Fruit fly (Drosophila melanogaster): ENCODE results near the gene sad.

- TF ChIP-seq CG8478 (optimal IDR thresholded peaks at IDR 0.05) (no peak), pan (optimal IDR thresholded peaks at IDR 0.05) (no peak), usp (GFP tag; optimal IDR thresholded peaks at IDR 0.05) (no peak), psq (optimal IDR thresholded peaks at IDR 0.05) (no peak), EcR (GFP tag; optimal IDR thresholded peaks at IDR 0.05) (no peak), Dll (optimal IDR thresholded peaks at IDR 0.05) (no peak)
These were observed 285 bp upstream of the sad start for dm6 chr3R:11876750-11877149.

Data from whole organism.